Worm (Caenorhabditis elegans) whole organism, dauer: ENCODE data around the gene Y116A8C.25.

Experiments
- unc-62 ChIP-seq: sonication (generic microtip); optimal IDR thresholded peaks from 2 replicates; lab custom pipeline; 2017; ENCODE audit warnings: missing biosample characterization, missing genetic modification reagents, missing genetic modification characterization

The Y116A8C.25 gene

ce11 chrIV:17045691-17046090, 32.9 kb downstream of the Y116A8C.25 start, which contains the start of gene clec-195:
Gene clec-195 (minus strand): TSS chrIV:17045791.
- TF ChIP-seq unc-62 (GFP tag; lab: Kevin White, UChicago), result no peak

DNA sequence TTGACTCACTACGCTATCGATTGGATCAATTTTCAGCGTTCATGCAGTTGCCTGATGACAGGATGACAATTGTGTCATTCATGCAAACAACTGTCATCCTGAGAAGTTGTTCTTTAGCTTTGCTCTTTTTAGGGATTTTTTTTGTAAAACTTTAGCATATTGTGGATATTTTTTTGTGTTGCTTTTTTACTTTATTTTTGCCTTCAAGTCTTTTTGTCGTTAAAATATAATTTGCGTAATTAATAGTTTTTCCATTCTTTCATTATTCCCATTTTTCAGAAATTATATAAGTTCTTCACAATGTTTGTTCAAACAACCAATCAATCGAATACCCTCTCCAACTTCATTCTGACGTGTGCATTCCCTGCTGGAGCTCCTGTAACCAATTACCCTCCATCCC, 37.9 kb downstream of the Y116A8C.25 start, which contains the start of gene Y116A8C.20:
TSS of gene Y116A8C.20 (plus strand) at position 301 of the 400 bp plus-strand sequence.
- no peak for TF ChIP-seq unc-62 (GFP tag; lab: Kevin White, UChicago)

DNA sequence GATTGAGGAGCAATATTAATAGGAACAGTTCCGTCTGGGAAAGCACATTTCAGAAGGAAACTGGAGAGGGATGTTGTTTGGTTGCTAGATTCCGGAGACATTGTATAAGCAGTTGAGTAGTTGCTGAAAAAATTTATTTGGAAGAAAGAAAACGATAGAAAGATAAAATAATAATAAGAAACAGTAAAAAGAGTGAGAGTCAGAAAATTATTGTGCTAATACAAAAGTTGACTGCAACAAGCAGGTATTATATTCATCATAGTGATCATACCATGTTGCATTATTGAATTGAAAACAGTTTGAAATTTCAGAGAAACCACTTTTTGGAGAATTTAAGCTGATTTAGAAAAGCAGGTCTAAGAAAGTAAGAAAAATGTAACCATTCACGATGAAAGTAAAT, 39.0 kb downstream of the Y116A8C.25 start, which contains the start of gene Y116A8C.19:
TSS of gene Y116A8C.19 (minus strand) at position 101 of the 400 bp plus-strand sequence.
- no peak for TF ChIP-seq unc-62 (GFP tag; lab: Kevin White, UChicago)

ce11 chrIV:17030494-17030893, 48.1 kb downstream of the Y116A8C.25 start, which contains the start of gene nhr-229:
Gene nhr-229 (minus strand): TSS chrIV:17030594.
- TF ChIP-seq unc-62 (GFP tag; lab: Kevin White, UChicago), result no peak

ce11 chrIV:17026568-17026967, 52.0 kb downstream of the Y116A8C.25 start:
- no peak for TF ChIP-seq unc-62 (GFP tag; lab: Kevin White, UChicago)

ce11 chrIV:17025017-17025416, 53.5 kb downstream of the Y116A8C.25 start, which contains the start of gene dct-13:
Gene dct-13 (minus strand): TSS chrIV:17025117.
- TF ChIP-seq unc-62 (GFP tag; lab: Kevin White, UChicago), result no peak
